ENCODE assay signal across 3 worm cellular contexts in the genomic region with DNA sequence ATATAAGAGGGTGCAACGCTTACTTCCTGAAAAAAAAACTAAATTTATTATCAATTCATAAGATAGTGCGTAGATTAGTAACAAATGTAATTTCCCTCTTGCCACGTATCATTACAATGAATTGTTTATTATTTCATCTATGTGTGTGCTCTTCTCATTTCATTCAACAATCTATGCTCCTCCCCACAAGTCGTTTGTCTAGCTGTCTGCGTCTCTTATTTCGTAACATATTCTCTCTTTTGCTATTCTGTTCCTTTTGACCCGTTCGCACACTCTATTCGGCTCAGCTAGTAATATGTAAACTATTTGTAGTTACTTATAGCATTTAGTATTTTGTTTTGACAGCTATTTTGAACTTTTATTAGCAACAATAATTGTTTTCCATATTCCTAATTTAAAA.
A peak's percentile ranks its signal among the peaks of the same experiment; 100 is the strongest.
TF ChIP-seq lines count a peak whose summit lies in the region.

No protein-coding gene starts in this region.

TF ChIP-seq in whole organism, L1 larva, 84 proteins besides CTCF, POLR2A, EP300 and RAD21 (continued from another document):
- peak; percentile 6 for TF ChIP-seq rnt-1 (tag; optimal IDR thresholded peaks at IDR 0.05; lab: Kevin White, UChicago)
- no peak for TF ChIP-seq nhr-28 (tag; optimal IDR thresholded peaks at IDR 0.05; lab: Kevin White, UChicago)
- no peak for TF ChIP-seq egl-13 (tag; optimal IDR thresholded peaks at IDR 0.05; lab: Kevin White, UChicago)
- TF ChIP-seq nhr-237 (tag; optimal IDR thresholded peaks at IDR 0.05; lab: Kevin White, UChicago) = no peak
- no peak for TF ChIP-seq xbp-1 (tag; optimal IDR thresholded peaks at IDR 0.05; lab: Kevin White, UChicago)
- TF ChIP-seq pag-3 (tag; optimal IDR thresholded peaks at IDR 0.05; lab: Kevin White, UChicago; ENCODE audit: borderline replicate concordance, insufficient read depth) = no peak
- TF ChIP-seq lsy-2 (tag; optimal IDR thresholded peaks at IDR 0.05; lab: Kevin White, UChicago) = no peak
- TF ChIP-seq pqm-1 (tag; optimal IDR thresholded peaks at IDR 0.05; lab: Kevin White, UChicago) = no peak
- peak; percentile 6 for TF ChIP-seq mep-1 (tag; optimal IDR thresholded peaks at IDR 0.05; lab: Kevin White, UChicago)
- TF ChIP-seq efl-1 (optimal IDR thresholded peaks at IDR 0.05; lab: Kevin White, UChicago) = no peak
- peak in 1 of 2 experiments; percentile 74 for TF ChIP-seq efl-1 (GFP tag; optimal IDR thresholded peaks at IDR 0.05 in 1 of 2; lab: Kevin White, UChicago)
- TF ChIP-seq nhr-84 (tag; optimal IDR thresholded peaks at IDR 0.05; lab: Kevin White, UChicago) = no peak
- no peak for TF ChIP-seq fkh-4 (tag; optimal IDR thresholded peaks at IDR 0.05; lab: Kevin White, UChicago; ENCODE audit: borderline replicate concordance)
- no peak for TF ChIP-seq fkh-10 (GFP tag; optimal IDR thresholded peaks at IDR 0.05; lab: Kevin White, UChicago)
- TF ChIP-seq unc-98 (GFP tag; IDR thresholded peaks at IDR 0.05; lab: Robert Waterston, UW) = no peak
- no peak for TF ChIP-seq elt-3 (tag; optimal IDR thresholded peaks at IDR 0.05; lab: Kevin White, UChicago)
- TF ChIP-seq lin-35 (GFP tag; optimal IDR thresholded peaks at IDR 0.05; lab: Kevin White, UChicago) = no peak
- TF ChIP-seq nhr-77 (tag; optimal IDR thresholded peaks at IDR 0.05; lab: Kevin White, UChicago) = no peak
- TF ChIP-seq lin-14 (GFP tag; optimal IDR thresholded peaks at IDR 0.05; lab: Kevin White, UChicago) = peak; percentile 28
- TF ChIP-seq lin-15B (tag; optimal IDR thresholded peaks at IDR 0.05; lab: Kevin White, UChicago) = no peak
- TF ChIP-seq tlp-1 (tag; optimal IDR thresholded peaks at IDR 0.05; lab: Kevin White, UChicago) = no peak
- TF ChIP-seq mdl-1 (tag; optimal IDR thresholded peaks at IDR 0.05; lab: Kevin White, UChicago) = no peak

TF ChIP-seq in whole organism, L2 larva, 48 proteins besides CTCF, POLR2A, EP300 and RAD21 (continued from another document):
- no peak for TF ChIP-seq nhr-237 (tag; optimal IDR thresholded peaks at IDR 0.05; lab: Kevin White, UChicago)
- TF ChIP-seq peb-1 (tag; optimal IDR thresholded peaks at IDR 0.05; lab: Kevin White, UChicago) = no peak
- TF ChIP-seq zag-1 (tag; optimal IDR thresholded peaks at IDR 0.05; lab: Kevin White, UChicago) = no peak
- no peak for TF ChIP-seq nhr-11 (tag; optimal IDR thresholded peaks at IDR 0.05; lab: Kevin White, UChicago)
- no peak for TF ChIP-seq F13H6.1 (tag; optimal IDR thresholded peaks at IDR 0.05; lab: Kevin White, UChicago)
- no peak for TF ChIP-seq egl-27 (tag; optimal IDR thresholded peaks at IDR 0.05; lab: Kevin White, UChicago)
- TF ChIP-seq sem-4 (tag; optimal IDR thresholded peaks at IDR 0.05; lab: Kevin White, UChicago) = no peak
- no peak for TF ChIP-seq sma-3 (GFP tag; optimal IDR thresholded peaks at IDR 0.05; lab: Kevin White, UChicago)
- TF ChIP-seq C34F6.9 (tag; optimal IDR thresholded peaks at IDR 0.05; lab: Kevin White, UChicago) = peak; percentile 29

TF ChIP-seq in whole organism, L4 larva, 104 proteins besides CTCF, POLR2A, EP300 and RAD21 (continued from another document):
- TF ChIP-seq lir-3 (tag; optimal IDR thresholded peaks at IDR 0.05; lab: Kevin White, UChicago) (no peak), ceh-82 (tag; optimal IDR thresholded peaks at IDR 0.05; lab: Kevin White, UChicago) (no peak), D1046.2 (GFP tag; IDR thresholded peaks at IDR 0.05; lab: Robert Waterston, UW) (no peak), ces-1 (GFP tag; optimal IDR thresholded peaks at IDR 0.05; lab: Kevin White, UChicago) (no peak), nhr-28 (tag; optimal IDR thresholded peaks at IDR 0.05; lab: Kevin White, UChicago) (peak; percentile 12), nhr-6 (tag; optimal IDR thresholded peaks at IDR 0.05; lab: Kevin White, UChicago) (peak; percentile 5), ZK337.2 (GFP tag; IDR thresholded peaks at IDR 0.05; lab: Robert Waterston, UW) (no peak), aly-2 (tag; optimal IDR thresholded peaks at IDR 0.05; lab: Kevin White, UChicago) (no peak), zip-11 (GFP tag; IDR thresholded peaks at IDR 0.05; lab: Robert Waterston, UW) (no peak), nhr-237 (tag; optimal IDR thresholded peaks at IDR 0.05; lab: Kevin White, UChicago) (no peak), zag-1 (tag; optimal IDR thresholded peaks at IDR 0.05; lab: Kevin White, UChicago) (no peak), zip-2 (tag; optimal IDR thresholded peaks at IDR 0.05; lab: Kevin White, UChicago) (no peak), aha-1 (tag; lab: Kevin White, UChicago) (peak; percentile 93), tra-1 (GFP tag; IDR thresholded peaks at IDR 0.05; lab: Robert Waterston, UW) (no peak), hlh-11 (tag; optimal IDR thresholded peaks at IDR 0.05; lab: Kevin White, UChicago) (no peak), lsy-2 (tag; optimal IDR thresholded peaks at IDR 0.05; lab: Kevin White, UChicago) (peak in 1 of 2 experiments; percentile 44), Y105C5A.15 (GFP tag; IDR thresholded peaks at IDR 0.05; lab: Robert Waterston, UW) (no peak), lin-29 (GFP tag; IDR thresholded peaks at IDR 0.05; lab: Robert Waterston, UW) (no peak)
